Fruit fly (Drosophila melanogaster) whole organism, embryonic: Measurements from ENCODE around the gene Kdm3.
A peak's percentile ranks its signal among the peaks of the same experiment; 100 is the strongest.

Source experiments
- Atf3 ChIP-seq: fragments of 200-800 bp; sonication (Bioruptor generic); optimal IDR thresholded peaks from 3 replicates; lab custom pipeline; 2016; ENCODE audit warnings: missing biosample characterization, missing genetic modification characterization
- Bgb ChIP-seq: fragments of 200-800 bp; sonication (Bioruptor generic); IDR thresholded peaks from 2 replicates; pipeline ENCODE4 v1.3.6; 2022; ENCODE audit warnings: missing biosample characterization, missing genetic modification characterization; ENCODE audit not compliant: partially characterized antibody
- BtbVII ChIP-seq: fragments of 200-800 bp; sonication (Bioruptor generic); optimal IDR thresholded peaks from 3 replicates; lab custom pipeline; 2017; ENCODE audit warnings: missing biosample characterization, mild to moderate bottlenecking, missing genetic modification characterization
- CG10267 ChIP-seq: fragments of 200-800 bp; sonication (Bioruptor generic); optimal IDR thresholded peaks from 2 replicates; lab custom pipeline; 2018; ENCODE audit warnings: missing biosample characterization, mild to moderate bottlenecking, missing genetic modification characterization, moderate library complexity
- CG12155 ChIP-seq: fragments of 200-800 bp; sonication (Bioruptor generic); optimal IDR thresholded peaks from 3 replicates; lab custom pipeline; 2016; ENCODE audit warnings: missing biosample characterization, missing genetic modification characterization
- CG14710 ChIP-seq: fragments of 200-800 bp; sonication (Bioruptor generic); optimal IDR thresholded peaks from 3 replicates; lab custom pipeline; 2019; ENCODE audit warnings: missing biosample characterization, mild to moderate bottlenecking, missing genetic modification characterization, moderate library complexity
- CG1529 ChIP-seq: fragments of 200-800 bp; sonication (Bioruptor generic); optimal IDR thresholded peaks from 3 replicates; lab custom pipeline; 2018; ENCODE audit warnings: missing biosample characterization, missing genetic modification characterization
- CG1603 ChIP-seq: fragments of 200-800 bp; sonication (Bioruptor generic); optimal IDR thresholded peaks from 2 replicates; lab custom pipeline; 2019; ENCODE audit warnings: missing biosample characterization, mild to moderate bottlenecking, missing genetic modification characterization, moderate library complexity
- CG17361 ChIP-seq: fragments of 200-800 bp; sonication (Bioruptor generic); IDR thresholded peaks from 3 replicates; pipeline ENCODE4 v1.3.6; 2022; ENCODE audit warnings: missing biosample characterization, missing genetic modification characterization
- CG2120 ChIP-seq: fragments of 200-800 bp; sonication (Bioruptor generic); optimal IDR thresholded peaks from 3 replicates; lab custom pipeline; 2016; ENCODE audit warnings: missing biosample characterization, missing genetic modification characterization
- CG2875 ChIP-seq: fragments of 200-800 bp; sonication (Bioruptor generic); optimal IDR thresholded peaks from 2 replicates; lab custom pipeline; 2017; ENCODE audit warnings: missing biosample characterization, mild to moderate bottlenecking, missing genetic modification characterization, missing genetic modification reagents
- CG4282 ChIP-seq: fragments of 200-800 bp; sonication (Bioruptor generic); optimal IDR thresholded peaks from 2 replicates; lab custom pipeline; 2016; ENCODE audit warnings: missing biosample characterization, missing genetic modification characterization
- CG6254 ChIP-seq: fragments of 200-800 bp; sonication (Bioruptor generic); optimal IDR thresholded peaks from 3 replicates; lab custom pipeline; 2017; ENCODE audit warnings: mild to moderate bottlenecking, missing biosample characterization, missing genetic modification reagents, missing genetic modification characterization
- CG7928 ChIP-seq: fragments of 200-800 bp; sonication (Bioruptor generic); optimal IDR thresholded peaks from 2 replicates; lab custom pipeline; 2017; ENCODE audit warnings: missing biosample characterization, mild to moderate bottlenecking, missing genetic modification characterization
- CG9437 ChIP-seq: fragments of 200-800 bp; sonication (Bioruptor generic); optimal IDR thresholded peaks from 2 replicates; lab custom pipeline; 2018; ENCODE audit warnings: missing biosample characterization, mild to moderate bottlenecking, missing genetic modification characterization
- CrebB ChIP-seq: fragments of 200-800 bp; sonication (Bioruptor generic); optimal IDR thresholded peaks from 3 replicates; lab custom pipeline; 2018; ENCODE audit warnings: missing biosample characterization, mild to moderate bottlenecking, missing genetic modification characterization
- Dfd ChIP-seq, 2 experiments: fragments of >200 bp; optimal IDR thresholded peaks; 2 replicates each; lab custom pipeline; 2017; ENCODE audit warnings: missing biosample characterization in 2 of 2, missing genetic modification characterization in 2 of 2
- Dip2 ChIP-seq: fragments of 200-800 bp; sonication (Bioruptor generic); IDR thresholded peaks from 2 replicates; pipeline ENCODE4 v1.3.6; 2022; ENCODE audit warnings: missing biosample characterization, missing genetic modification characterization
- Dip3 ChIP-seq: fragments of 200-800 bp; sonication (Bioruptor generic); optimal IDR thresholded peaks from 3 replicates; lab custom pipeline; 2016; ENCODE audit warnings: missing biosample characterization, missing genetic modification characterization
- Doc2 ChIP-seq: fragments of 200-800 bp; sonication (Bioruptor generic); IDR thresholded peaks from 2 replicates; pipeline ENCODE4 v1.3.6; 2022; ENCODE audit warnings: missing biosample characterization, missing genetic modification characterization
- Doc3 ChIP-seq: fragments of 200-800 bp; sonication (Bioruptor generic); IDR thresholded peaks from 3 replicates; pipeline ENCODE4 v1.3.6; 2022; ENCODE audit warnings: missing biosample characterization, missing genetic modification characterization; ENCODE audit not compliant: partially characterized antibody
- HHEX ChIP-seq: fragments of 200-800 bp; sonication (Bioruptor generic); optimal IDR thresholded peaks from 3 replicates; lab custom pipeline; 2017; ENCODE audit warnings: missing biosample characterization, mild to moderate bottlenecking, missing genetic modification characterization, missing genetic modification reagents
- HLH3B ChIP-seq: fragments of 200-800 bp; sonication (Bioruptor generic); IDR thresholded peaks from 2 replicates; pipeline ENCODE4 v1.3.6; 2022; ENCODE audit warnings: missing biosample characterization, missing genetic modification characterization
- Hand ChIP-seq: fragments of 200-800 bp; sonication (Bioruptor generic); optimal IDR thresholded peaks from 2 replicates; lab custom pipeline; 2017; ENCODE audit warnings: mild to moderate bottlenecking, missing biosample characterization, missing genetic modification reagents, missing genetic modification characterization
- Hr51 ChIP-seq, 2 experiments: fragments of 200-800 bp; sonication (Bioruptor generic); optimal IDR thresholded peaks; 2 replicates in 1 of 2; 3 replicates in 1 of 2; lab custom pipeline; 2016 to 2018; ENCODE audit warnings: missing biosample characterization in 2 of 2, missing genetic modification characterization in 2 of 2, mild to moderate bottlenecking in 1 of 2, moderate library complexity in 1 of 2
- Hr78 ChIP-seq, 2 experiments: fragments of 200-800 bp in 1 of 2; fragments of >200 bp in 1 of 2; sonication (Bioruptor generic) in 1 of 2; optimal IDR thresholded peaks; 2 replicates each; lab custom pipeline; 2017 to 2019; ENCODE audit warnings: missing biosample characterization in 2 of 2, missing genetic modification characterization in 2 of 2, mild to moderate bottlenecking in 1 of 2, moderate library complexity in 1 of 2
- Oaz ChIP-seq: fragments of 200-800 bp; sonication (Bioruptor generic); IDR thresholded peaks from 2 replicates; pipeline ENCODE4 v1.3.6; 2022; ENCODE audit warnings: missing biosample characterization, missing genetic modification characterization
- Ravus ChIP-seq: fragments of 200-800 bp; sonication (Bioruptor generic); IDR thresholded peaks from 2 replicates; pipeline ENCODE4 v1.3.6; 2022; ENCODE audit warnings: missing biosample characterization, missing genetic modification characterization
- TFAM ChIP-seq: fragments of 200-800 bp; sonication (Bioruptor generic); optimal IDR thresholded peaks from 2 replicates; lab custom pipeline; 2017; ENCODE audit warnings: missing biosample characterization, missing genetic modification characterization, inconsistent platforms
- amos ChIP-seq: fragments of 200-800 bp; sonication (Bioruptor generic); IDR thresholded peaks from 2 replicates; pipeline ENCODE4 v1.3.6; 2022; ENCODE audit warnings: missing biosample characterization, missing genetic modification characterization; ENCODE audit not compliant: partially characterized antibody
- bsh ChIP-seq, 2 experiments: fragments of 200-800 bp; sonication (Bioruptor generic); optimal IDR thresholded peaks; 2 replicates each; lab custom pipeline; 2017 to 2018; ENCODE audit warnings: mild to moderate bottlenecking in 2 of 2, missing biosample characterization in 2 of 2, missing genetic modification characterization in 2 of 2, moderate library complexity in 1 of 2
- cas ChIP-seq: fragments of 200-800 bp; sonication (Bioruptor generic); IDR thresholded peaks from 2 replicates; pipeline ENCODE4 v1.3.6; 2022; ENCODE audit warnings: missing biosample characterization, missing genetic modification characterization
- cg ChIP-seq: fragments of 200-800 bp; sonication (Bioruptor generic); optimal IDR thresholded peaks from 3 replicates; lab custom pipeline; 2019; ENCODE audit warnings: missing biosample characterization, mild to moderate bottlenecking, missing genetic modification characterization, moderate library complexity
- crc ChIP-seq: fragments of 200-800 bp; sonication (Bioruptor generic); optimal IDR thresholded peaks from 2 replicates; lab custom pipeline; 2016; ENCODE audit warnings: missing biosample characterization, missing genetic modification characterization
- emc ChIP-seq: fragments of 200-800 bp; sonication (Bioruptor generic); optimal IDR thresholded peaks from 2 replicates; lab custom pipeline; 2016; ENCODE audit warnings: missing biosample characterization, missing genetic modification characterization
- fd64A ChIP-seq: fragments of 200-800 bp; sonication (Bioruptor generic); optimal IDR thresholded peaks from 3 replicates; lab custom pipeline; 2018; ENCODE audit warnings: missing biosample characterization, mild to moderate bottlenecking, missing genetic modification characterization
- ftz-f1 ChIP-seq: fragments of 200-800 bp; sonication (Bioruptor generic); optimal IDR thresholded peaks from 2 replicates; lab custom pipeline; 2016; ENCODE audit warnings: missing biosample characterization, missing genetic modification characterization
- gce ChIP-seq: fragments of 200-800 bp; sonication (Bioruptor generic); IDR thresholded peaks from 3 replicates; pipeline ENCODE4 v1.3.6; 2022; ENCODE audit warnings: missing biosample characterization, missing genetic modification characterization
- gt ChIP-seq: fragments of 200-800 bp; sonication (Bioruptor generic); IDR thresholded peaks from 2 replicates; pipeline ENCODE4 v1.3.6; 2022; ENCODE audit warnings: missing biosample characterization, missing genetic modification characterization
- kah ChIP-seq: fragments of 200-800 bp; sonication (Bioruptor generic); optimal IDR thresholded peaks from 2 replicates; lab custom pipeline; 2018; ENCODE audit warnings: missing biosample characterization, mild to moderate bottlenecking, missing genetic modification characterization
- kay ChIP-seq: fragments of 200-800 bp; sonication (Bioruptor generic); optimal IDR thresholded peaks from 2 replicates; lab custom pipeline; 2016; ENCODE audit warnings: missing biosample characterization, missing genetic modification characterization
- knrl ChIP-seq: fragments of 200-800 bp; sonication (Bioruptor generic); IDR thresholded peaks from 3 replicates; pipeline ENCODE4 v1.3.6; 2022; ENCODE audit warnings: missing biosample characterization, missing genetic modification characterization; ENCODE audit not compliant: partially characterized antibody
- odd ChIP-seq: fragments of 200-800 bp; sonication (Bioruptor generic); optimal IDR thresholded peaks from 2 replicates; lab custom pipeline; 2017; ENCODE audit warnings: missing biosample characterization, mild to moderate bottlenecking, missing genetic modification characterization
- sna ChIP-seq: fragments of 200-800 bp; sonication (Bioruptor generic); IDR thresholded peaks from 2 replicates; pipeline ENCODE4 v1.3.6; 2022; ENCODE audit warnings: missing biosample characterization, missing genetic modification characterization; ENCODE audit not compliant: partially characterized antibody
- sqz ChIP-seq: fragments of 200-800 bp; sonication (Bioruptor generic); optimal IDR thresholded peaks from 3 replicates; lab custom pipeline; 2018; ENCODE audit warnings: missing biosample characterization, mild to moderate bottlenecking, missing genetic modification characterization
- trh ChIP-seq: fragments of 200-800 bp; sonication (Bioruptor generic); optimal IDR thresholded peaks from 2 replicates; lab custom pipeline; 2016; ENCODE audit warnings: missing biosample characterization, missing genetic modification characterization
- ttk ChIP-seq: fragments of 200-800 bp; sonication (Bioruptor generic); IDR thresholded peaks from 2 replicates; pipeline ENCODE4 v2.1.2; 2022; ENCODE audit warnings: missing biosample characterization, missing genetic modification characterization
- wor ChIP-seq: fragments of 200-800 bp; sonication (Bioruptor generic); IDR thresholded peaks from 2 replicates; pipeline ENCODE4 v1.3.6; 2022; ENCODE audit warnings: missing biosample characterization, missing genetic modification characterization

Kdm3 gene

DNA sequence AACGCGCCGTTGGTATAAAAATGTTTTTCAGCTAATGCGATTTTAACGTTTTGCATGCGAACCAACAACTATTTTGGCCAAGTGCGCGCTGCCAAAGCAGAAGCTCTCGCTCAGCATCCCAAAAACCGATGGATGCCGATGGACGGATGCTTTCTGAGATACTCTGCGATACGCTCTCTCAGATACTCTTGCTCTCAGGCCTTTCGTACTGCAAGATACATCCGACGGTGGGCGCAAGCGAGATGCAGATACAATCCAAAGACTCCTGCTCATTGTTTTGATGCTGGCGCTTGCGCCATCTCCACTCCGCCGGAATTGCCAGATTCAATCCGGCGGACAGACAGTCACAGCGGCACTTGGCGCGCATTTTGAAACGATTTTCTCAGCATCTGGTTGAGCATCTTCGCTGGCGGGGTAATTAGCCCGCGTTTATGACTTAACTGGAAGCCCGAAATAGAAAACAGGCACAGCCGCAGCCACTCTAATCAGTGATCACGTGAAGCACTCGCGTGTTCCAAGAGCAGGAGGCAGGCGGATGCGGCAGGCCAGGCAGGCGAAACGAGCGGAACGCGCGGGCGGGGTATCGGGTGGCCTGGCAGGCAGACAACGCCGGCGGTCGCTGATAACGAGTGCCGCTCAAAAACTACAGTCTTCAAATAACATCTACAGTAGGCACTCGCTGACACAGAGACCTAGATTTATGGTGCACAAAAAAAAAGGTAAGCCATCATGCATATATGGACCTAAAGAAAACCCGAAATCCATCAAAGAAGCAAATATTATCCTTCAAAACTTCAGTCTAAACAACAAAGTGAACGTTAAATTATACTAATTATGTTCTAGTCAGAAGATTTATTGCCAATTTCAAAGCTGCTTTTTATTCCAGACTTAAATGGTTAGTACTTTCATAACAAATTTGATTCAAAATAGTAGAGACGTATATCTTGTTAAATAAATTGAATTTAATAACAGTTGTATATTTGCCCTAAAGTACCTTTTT, 21.9 kb upstream of the Kdm3 start, which contains the start of gene CG16779 (continued):
- TF ChIP-seq knrl (GFP tag; lab: Robert Waterston, UW) (no peak), ttk (no peak), CG9437 (GFP tag; lab: Kevin White, UChicago) (peak; percentile 21), wor (GFP tag; lab: Robert Waterston, UW) (no peak), CG10267 (peak; percentile 39), sqz (GFP tag; lab: Kevin White, UChicago) (no peak), sna (GFP tag; lab: Robert Waterston, UW) (0 out of 2 replicates have a peak, but pooled peaks have one; percentile 25), CG12155 (GFP tag; lab: Kevin White, UChicago) (peak; percentile 32), BtbVII (GFP tag; lab: Kevin White, UChicago) (no peak), amos (GFP tag; lab: Robert Waterston, UW) (no peak), Doc3 (GFP tag; lab: Robert Waterston, UW) (no peak), emc (GFP tag; lab: Kevin White, UChicago) (no peak), gce (no peak), Dip2 (GFP tag; lab: Robert Waterston, UW) (no peak), TFAM (GFP tag; lab: Kevin White, UChicago) (no peak), CG1603 (no peak), Hr78 (GFP tag; optimal IDR thresholded peaks at IDR 0.05; lab: Kevin White, UChicago) (peak in 1 of 2 experiments; percentile 74), Dfd (GFP tag; optimal IDR thresholded peaks at IDR 0.05; lab: Kevin White, UChicago) (no peak), trh (GFP tag; lab: Kevin White, UChicago) (peak; percentile 14), CG14710 (tag; lab: Kevin White, UChicago) (peak; percentile 50), CG17361 (GFP tag; lab: Robert Waterston, UW) (peak; percentile 73), HHEX (GFP tag; lab: Kevin White, UChicago) (peak; percentile 16), Dip3 (GFP tag; lab: Kevin White, UChicago) (no peak), cas (no peak), CG6254 (GFP tag; lab: Kevin White, UChicago) (no peak), CG2875 (GFP tag; lab: Kevin White, UChicago) (no peak), kay (GFP tag; lab: Kevin White, UChicago) (peak; percentile 5), Oaz (GFP tag; lab: Robert Waterston, UW) (no peak), CG4282 (GFP tag; lab: Kevin White, UChicago) (no peak), cg (no peak), crc (GFP tag; lab: Kevin White, UChicago) (no peak), CG7928 (no peak), ftz-f1 (GFP tag; lab: Kevin White, UChicago) (peak; percentile 33), Atf3 (GFP tag; lab: Kevin White, UChicago) (no peak), gt (no peak), Ravus (GFP tag; lab: Robert Waterston, UW) (no peak), odd (GFP tag; lab: Kevin White, UChicago) (peak; percentile 11), CG1529 (GFP tag; lab: Kevin White, UChicago) (no peak), HLH3B (GFP tag; lab: Robert Waterston, UW) (no peak), Doc2 (GFP tag; lab: Robert Waterston, UW) (no peak), bsh (GFP tag; optimal IDR thresholded peaks at IDR 0.05; lab: Kevin White, UChicago) (peak in 1 of 2 experiments; percentile 10), CG2120 (peak; percentile 45), Hr51 (GFP tag; optimal IDR thresholded peaks at IDR 0.05; lab: Kevin White, UChicago) (peak in 1 of 2 experiments; percentile 60), fd64A (no peak), Bgb (GFP tag; lab: Robert Waterston, UW) (peak; percentile 20; the same call in 1 of the 2 replicates), CrebB (no peak), kah (GFP tag; lab: Kevin White, UChicago) (no peak), Hand (GFP tag; lab: Kevin White, UChicago) (no peak)
